Fruit fly (Drosophila melanogaster) whole organism, embryonic: Measurements from ENCODE around the gene Sc2.

Experiments
- Abd-B ChIP-seq: fragments of 200-800 bp; sonication (Bioruptor generic); optimal IDR thresholded peaks from 2 replicates; lab custom pipeline; 2018; ENCODE audit warnings: missing biosample characterization, mild to moderate bottlenecking, missing genetic modification characterization, moderate library complexity
- B-H2 ChIP-seq: fragments of 200-800 bp; sonication (Bioruptor generic); optimal IDR thresholded peaks from 2 replicates; lab custom pipeline; 2018; ENCODE audit warnings: missing biosample characterization, mild to moderate bottlenecking, missing genetic modification characterization
- Blimp-1 ChIP-seq: fragments of 200-800 bp; sonication (Bioruptor generic); optimal IDR thresholded peaks from 3 replicates; lab custom pipeline; 2018; ENCODE audit warnings: missing biosample characterization, missing genetic modification characterization, mild to moderate bottlenecking, moderate library complexity, missing genetic modification reagents
- CG10267 ChIP-seq: fragments of 200-800 bp; sonication (Bioruptor generic); optimal IDR thresholded peaks from 2 replicates; lab custom pipeline; 2018; ENCODE audit warnings: missing biosample characterization, mild to moderate bottlenecking, missing genetic modification characterization, moderate library complexity
- CG11247 ChIP-seq: fragments of 200-800 bp; sonication (Bioruptor generic); IDR thresholded peaks from 2 replicates; pipeline ENCODE4 v1.3.6; 2022; ENCODE audit warnings: missing biosample characterization, missing genetic modification characterization
- CG11504 ChIP-seq: fragments of 200-800 bp; sonication (Bioruptor generic); optimal IDR thresholded peaks from 3 replicates; lab custom pipeline; 2019; ENCODE audit warnings: missing biosample characterization, mild to moderate bottlenecking, missing genetic modification characterization, moderate library complexity
- CG11695 ChIP-seq: fragments of 200-800 bp; sonication (Bioruptor generic); IDR thresholded peaks from 3 replicates; pipeline ENCODE4 v1.3.6; 2022; ENCODE audit warnings: missing biosample characterization, missing genetic modification characterization
- CG11696 ChIP-seq: fragments of 200-800 bp; sonication (Bioruptor generic); IDR thresholded peaks from 2 replicates; pipeline ENCODE4 v1.3.6; 2022; ENCODE audit warnings: missing biosample characterization, missing genetic modification characterization
- CG12104 ChIP-seq: fragments of 200-800 bp; sonication (Bioruptor generic); optimal IDR thresholded peaks from 3 replicates; lab custom pipeline; 2016; ENCODE audit warnings: missing biosample characterization, missing genetic modification characterization
- CG12155 ChIP-seq: fragments of 200-800 bp; sonication (Bioruptor generic); optimal IDR thresholded peaks from 3 replicates; lab custom pipeline; 2016; ENCODE audit warnings: missing biosample characterization, missing genetic modification characterization
- CG12744 ChIP-seq: fragments of 200-800 bp; sonication (Bioruptor generic); optimal IDR thresholded peaks from 2 replicates; lab custom pipeline; 2016; ENCODE audit warnings: missing biosample characterization, missing genetic modification characterization
- CG12769 ChIP-seq: fragments of 200-800 bp; sonication (Bioruptor generic); optimal IDR thresholded peaks from 2 replicates; lab custom pipeline; 2019; ENCODE audit warnings: missing biosample characterization, mild to moderate bottlenecking, missing genetic modification characterization, moderate library complexity
- CG14050 ChIP-seq: fragments of 200-800 bp; sonication (Bioruptor generic); IDR thresholded peaks from 3 replicates; pipeline ENCODE4 v1.3.6; 2022; ENCODE audit warnings: missing biosample characterization, missing genetic modification characterization
- CG14441 ChIP-seq: fragments of 200-800 bp; sonication (Bioruptor generic); IDR thresholded peaks from 2 replicates; pipeline ENCODE4 v1.3.6; 2022; ENCODE audit warnings: missing biosample characterization, missing genetic modification characterization
- CG17568 ChIP-seq: fragments of 200-800 bp; sonication (Bioruptor generic); optimal IDR thresholded peaks from 2 replicates; lab custom pipeline; 2018; ENCODE audit warnings: missing biosample characterization, mild to moderate bottlenecking, missing genetic modification characterization, moderate library complexity
- CG17912 ChIP-seq: fragments of 200-800 bp; sonication (Bioruptor generic); optimal IDR thresholded peaks from 2 replicates; lab custom pipeline; 2018; ENCODE audit warnings: missing biosample characterization, mild to moderate bottlenecking, missing genetic modification characterization
- CG1832 ChIP-seq: fragments of 200-800 bp; sonication (Bioruptor generic); optimal IDR thresholded peaks from 2 replicates; lab custom pipeline; 2017; ENCODE audit warnings: missing biosample characterization, mild to moderate bottlenecking, missing genetic modification characterization, inconsistent platforms
- CG2116 ChIP-seq: fragments of 200-800 bp; sonication (Bioruptor generic); optimal IDR thresholded peaks from 3 replicates; lab custom pipeline; 2018; ENCODE audit warnings: missing biosample characterization, mild to moderate bottlenecking, missing genetic modification characterization
- CG2120 ChIP-seq: fragments of 200-800 bp; sonication (Bioruptor generic); optimal IDR thresholded peaks from 3 replicates; lab custom pipeline; 2016; ENCODE audit warnings: missing biosample characterization, missing genetic modification characterization
- CG4707 ChIP-seq: fragments of 200-800 bp; sonication (Bioruptor generic); optimal IDR thresholded peaks from 2 replicates; lab custom pipeline; 2018; ENCODE audit warnings: missing biosample characterization, mild to moderate bottlenecking, missing genetic modification characterization, moderate library complexity
- CG4820 ChIP-seq: fragments of 200-800 bp; sonication (Bioruptor generic); optimal IDR thresholded peaks from 3 replicates; lab custom pipeline; 2016; ENCODE audit warnings: missing biosample characterization, missing genetic modification characterization
- CG4854 ChIP-seq: fragments of 200-800 bp; sonication (Bioruptor generic); optimal IDR thresholded peaks from 2 replicates; lab custom pipeline; 2016; ENCODE audit warnings: missing biosample characterization, missing genetic modification characterization, inconsistent platforms
- CG6791 ChIP-seq: fragments of 200-800 bp; sonication (Bioruptor generic); IDR thresholded peaks from 3 replicates; pipeline ENCODE4 v1.3.6; 2022; ENCODE audit warnings: missing biosample characterization, missing genetic modification characterization; ENCODE audit not compliant: partially characterized antibody
- CG6854 ChIP-seq: fragments of 200-800 bp; sonication (Bioruptor generic); optimal IDR thresholded peaks from 3 replicates; lab custom pipeline; 2017; ENCODE audit warnings: missing biosample characterization, mild to moderate bottlenecking, missing genetic modification characterization
- Dfd ChIP-seq, 2 experiments: fragments of >200 bp; optimal IDR thresholded peaks; 2 replicates each; lab custom pipeline; 2017; ENCODE audit warnings: missing biosample characterization in 2 of 2, missing genetic modification characterization in 2 of 2
- Dip2 ChIP-seq: fragments of 200-800 bp; sonication (Bioruptor generic); IDR thresholded peaks from 2 replicates; pipeline ENCODE4 v1.3.6; 2022; ENCODE audit warnings: missing biosample characterization, missing genetic modification characterization
- Meics ChIP-seq: fragments of 200-800 bp; sonication (Bioruptor generic); optimal IDR thresholded peaks from 2 replicates; lab custom pipeline; 2017; ENCODE audit warnings: missing biosample characterization, mild to moderate bottlenecking, missing genetic modification characterization
- ap ChIP-seq: fragments of 200-800 bp; sonication (Bioruptor generic); IDR thresholded peaks from 2 replicates; pipeline ENCODE4 v1.3.6; 2022; ENCODE audit warnings: missing biosample characterization, missing genetic modification characterization
- cg ChIP-seq: fragments of 200-800 bp; sonication (Bioruptor generic); optimal IDR thresholded peaks from 3 replicates; lab custom pipeline; 2019; ENCODE audit warnings: missing biosample characterization, mild to moderate bottlenecking, missing genetic modification characterization, moderate library complexity
- crol ChIP-seq: fragments of 200-800 bp; sonication (Bioruptor generic); IDR thresholded peaks from 2 replicates; pipeline ENCODE4 v1.3.6; 2022; ENCODE audit warnings: missing biosample characterization, missing genetic modification characterization
- esg ChIP-seq: fragments of 200-800 bp; sonication (Bioruptor generic); conservative IDR thresholded peaks from 2 replicates; pipeline ENCODE4 v1.3.6; 2022; ENCODE audit warnings: missing biosample characterization, missing genetic modification characterization
- eyg ChIP-seq: fragments of 200-800 bp; sonication (Bioruptor generic); optimal IDR thresholded peaks from 3 replicates; lab custom pipeline; 2016; ENCODE audit warnings: missing biosample characterization, missing genetic modification characterization
- fu2 ChIP-seq: fragments of 200-800 bp; sonication (Bioruptor generic); optimal IDR thresholded peaks from 2 replicates; lab custom pipeline; 2016; ENCODE audit warnings: missing biosample characterization, missing genetic modification characterization
- grau ChIP-seq: fragments of 200-800 bp; optimal IDR thresholded peaks from 3 replicates; lab custom pipeline; 2019; ENCODE audit warnings: missing biosample characterization, mild to moderate bottlenecking, missing genetic modification characterization, moderate library complexity
- hb ChIP-seq: fragments of 200-800 bp; sonication (Bioruptor generic); IDR thresholded peaks from 3 replicates; pipeline ENCODE4 v1.3.6; 2022; ENCODE audit warnings: missing biosample characterization, missing genetic modification characterization; ENCODE audit not compliant: partially characterized antibody
- ind ChIP-seq: fragments of 200-800 bp; sonication (Bioruptor generic); optimal IDR thresholded peaks from 3 replicates; lab custom pipeline; 2016; ENCODE audit warnings: missing biosample characterization, missing genetic modification characterization
- ken ChIP-seq: fragments of 200-800 bp; sonication (Bioruptor generic); IDR thresholded peaks from 3 replicates; pipeline ENCODE4 v1.3.6; 2022; ENCODE audit warnings: missing biosample characterization, missing genetic modification characterization
- kni ChIP-seq: fragments of 200-800 bp; sonication (Bioruptor generic); optimal IDR thresholded peaks from 3 replicates; lab custom pipeline; 2017; ENCODE audit warnings: mild to moderate bottlenecking, missing biosample characterization, missing genetic modification reagents, missing genetic modification characterization
- mirr ChIP-seq: fragments of 200-800 bp; sonication (Bioruptor generic); optimal IDR thresholded peaks from 3 replicates; lab custom pipeline; 2018; ENCODE audit warnings: missing biosample characterization, mild to moderate bottlenecking, missing genetic modification characterization
- nau ChIP-seq: fragments of 200-800 bp; sonication (Bioruptor generic); optimal IDR thresholded peaks from 3 replicates; lab custom pipeline; 2017; ENCODE audit warnings: missing biosample characterization, mild to moderate bottlenecking, missing genetic modification characterization, missing genetic modification reagents
- nmo ChIP-seq: fragments of 200-800 bp; sonication (Bioruptor generic); optimal IDR thresholded peaks from 2 replicates; lab custom pipeline; 2018; ENCODE audit warnings: missing biosample characterization, mild to moderate bottlenecking, missing genetic modification characterization, moderate library complexity
- pfk ChIP-seq: fragments of 200-800 bp; sonication (Bioruptor generic); optimal IDR thresholded peaks from 2 replicates; lab custom pipeline; 2018; ENCODE audit warnings: missing biosample characterization, mild to moderate bottlenecking, missing genetic modification characterization, moderate library complexity
- run ChIP-seq: fragments of 200-800 bp; sonication (Bioruptor generic); optimal IDR thresholded peaks from 3 replicates; lab custom pipeline; 2018; ENCODE audit warnings: missing biosample characterization, mild to moderate bottlenecking, missing genetic modification characterization
- sd ChIP-seq: fragments of 200-800 bp; sonication (Bioruptor generic); optimal IDR thresholded peaks from 3 replicates; lab custom pipeline; 2018; ENCODE audit warnings: missing biosample characterization, mild to moderate bottlenecking, missing genetic modification characterization, moderate library complexity
- sens ChIP-seq: fragments of 200-800 bp; sonication (Bioruptor generic); peaks from one replicate; lab custom pipeline; 2016; ENCODE audit warnings: missing biosample characterization, missing genetic modification characterization
- ttk ChIP-seq: fragments of 200-800 bp; sonication (Bioruptor generic); IDR thresholded peaks from 2 replicates; pipeline ENCODE4 v2.1.2; 2022; ENCODE audit warnings: missing biosample characterization, missing genetic modification characterization
- vnd ChIP-seq: fragments of 200-800 bp; sonication (Bioruptor generic); IDR thresholded peaks from 3 replicates; pipeline ENCODE4 v1.3.6; 2022; ENCODE audit warnings: missing biosample characterization, missing genetic modification characterization; ENCODE audit not compliant: partially characterized antibody
- wdn ChIP-seq: fragments of 200-800 bp; sonication (Bioruptor generic); IDR thresholded peaks from 2 replicates; pipeline ENCODE4 v1.3.6; 2022; ENCODE audit warnings: missing biosample characterization, missing genetic modification characterization
- wek ChIP-seq: fragments of 200-800 bp; sonication (Bioruptor generic); optimal IDR thresholded peaks from 3 replicates; lab custom pipeline; 2018; ENCODE audit warnings: missing biosample characterization, mild to moderate bottlenecking, missing genetic modification characterization, moderate library complexity
- z ChIP-seq: fragments of 200-800 bp; sonication (Bioruptor generic); IDR thresholded peaks from 3 replicates; pipeline ENCODE4 v1.3.6; 2022; ENCODE audit warnings: missing biosample characterization, missing genetic modification characterization
- zf30C ChIP-seq: fragments of 200-800 bp; sonication (Bioruptor generic); optimal IDR thresholded peaks from 3 replicates; lab custom pipeline; 2018; ENCODE audit warnings: missing biosample characterization, mild to moderate bottlenecking, missing genetic modification characterization

The Sc2 gene

DNA sequence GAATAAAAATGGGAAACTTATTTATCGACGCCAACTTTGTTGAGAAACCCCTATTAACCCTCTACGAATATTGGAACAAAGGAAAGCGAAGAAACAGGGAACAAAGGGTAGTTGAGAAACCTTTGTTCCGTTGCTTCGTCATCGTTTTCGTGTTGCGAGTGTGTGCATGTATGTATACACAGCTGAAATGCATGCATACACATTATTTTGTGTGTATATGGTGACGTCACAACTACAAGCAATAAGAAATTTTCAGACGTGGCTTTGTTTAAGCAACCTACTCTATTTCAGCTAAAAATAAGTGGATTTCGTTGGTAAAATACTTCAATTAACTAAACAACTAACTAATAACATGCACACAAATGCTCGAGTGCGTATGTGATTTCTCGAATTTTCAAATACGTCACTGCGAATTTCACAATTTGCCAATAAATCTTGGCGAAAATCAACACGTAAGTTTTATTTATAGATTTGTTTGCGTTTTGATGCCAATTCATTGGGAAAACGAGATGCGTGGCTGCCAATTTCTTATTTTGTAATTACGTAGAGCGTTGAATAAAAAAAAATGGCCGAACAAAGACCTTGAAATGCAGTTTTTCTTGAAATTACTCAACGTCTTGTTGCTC is 1.3 kb upstream of the Sc2 start (continued):
- no peak for TF ChIP-seq z
- no peak for TF ChIP-seq hb (GFP tag; lab: Robert Waterston, UW)
- no peak for TF ChIP-seq CG6854
- no peak for TF ChIP-seq CG2120
- no peak for TF ChIP-seq B-H2 (GFP tag; lab: Kevin White, UChicago)
- no peak for TF ChIP-seq vnd (GFP tag; lab: Robert Waterston, UW)
- no peak for TF ChIP-seq CG10267 (tag; lab: Kevin White, UChicago)
- TF ChIP-seq pfk (GFP tag; lab: Kevin White, UChicago) = peak; percentile 61
- TF ChIP-seq cg (GFP tag; lab: Kevin White, UChicago) = peak; percentile 84
- no peak for TF ChIP-seq ken (GFP tag; lab: Robert Waterston, UW)
- no peak for TF ChIP-seq CG4820 (GFP tag; lab: Kevin White, UChicago)
- no peak for TF ChIP-seq CG11695 (GFP tag; lab: Robert Waterston, UW)
- TF ChIP-seq Blimp-1 (GFP tag; lab: Kevin White, UChicago) = no peak
- TF ChIP-seq eyg (GFP tag; lab: Kevin White, UChicago) = no peak
- TF ChIP-seq wek (GFP tag; lab: Kevin White, UChicago) = peak; percentile 27
- TF ChIP-seq kni (GFP tag; lab: Kevin White, UChicago) = no peak
- TF ChIP-seq CG12104 (GFP tag; lab: Kevin White, UChicago) = no peak
- peak; percentile 39 for TF ChIP-seq mirr (GFP tag; lab: Kevin White, UChicago)
- TF ChIP-seq CG11696 = no peak
- TF ChIP-seq CG11247 = no peak
- TF ChIP-seq run (tag; lab: Kevin White, UChicago) = no peak
- TF ChIP-seq CG17912 = peak; percentile 34
- TF ChIP-seq CG1832 (GFP tag; lab: Kevin White, UChicago) = no peak
- TF ChIP-seq Abd-B = no peak
- peak; percentile 62 for TF ChIP-seq sens
- TF ChIP-seq CG14050 (GFP tag; lab: Robert Waterston, UW) = no peak
- TF ChIP-seq zf30C (GFP tag; lab: Kevin White, UChicago) = no peak
- no peak for TF ChIP-seq esg
- no peak for TF ChIP-seq sd (tag; lab: Kevin White, UChicago)
- TF ChIP-seq ap (GFP tag; lab: Robert Waterston, UW) = no peak
- TF ChIP-seq crol (GFP tag; lab: Robert Waterston, UW) = no peak
- no peak for TF ChIP-seq CG12155 (GFP tag; lab: Kevin White, UChicago)
- no peak for TF ChIP-seq fu2 (GFP tag; lab: Kevin White, UChicago)
- no peak for TF ChIP-seq ind
- no peak for TF ChIP-seq nmo
- TF ChIP-seq CG11504 (tag; lab: Kevin White, UChicago) = peak; percentile 64
- TF ChIP-seq grau (tag; lab: Kevin White, UChicago) = no peak
- TF ChIP-seq CG12769 (tag; lab: Kevin White, UChicago) = peak; percentile 35
- no peak for TF ChIP-seq CG4854 (GFP tag; lab: Kevin White, UChicago)
- no peak for TF ChIP-seq CG14441 (GFP tag; lab: Robert Waterston, UW)
- no peak for TF ChIP-seq CG6791 (GFP tag; lab: Robert Waterston, UW)
- no peak for TF ChIP-seq nau (GFP tag; lab: Kevin White, UChicago)
- TF ChIP-seq wdn (GFP tag; lab: Robert Waterston, UW) = no peak
- no peak for TF ChIP-seq CG2116 (GFP tag; lab: Kevin White, UChicago)
- TF ChIP-seq ttk (GFP tag; lab: Robert Waterston, UW) = no peak
- TF ChIP-seq CG4707 = no peak
- no peak for TF ChIP-seq Meics (GFP tag; lab: Kevin White, UChicago)
- no peak for TF ChIP-seq Dip2 (GFP tag; lab: Robert Waterston, UW)
- no peak for TF ChIP-seq Dfd (GFP tag; optimal IDR thresholded peaks at IDR 0.05; lab: Kevin White, UChicago)
- TF ChIP-seq CG17568 (GFP tag; lab: Kevin White, UChicago) = no peak
- no peak for TF ChIP-seq CG12744 (GFP tag; lab: Kevin White, UChicago)
